Worm (Caenorhabditis elegans): ENCODE data around the gene F36G3.1.

- no peak for TF ChIP-seq unc-130 (GFP tag; optimal IDR thresholded peaks at IDR 0.05)
- no peak for TF ChIP-seq mdl-1 (tag; optimal IDR thresholded peaks at IDR 0.05)
- TF ChIP-seq ces-1 (GFP tag; optimal IDR thresholded peaks at IDR 0.05) = no peak
- TF ChIP-seq pha-4 (GFP tag; IDR thresholded peaks at IDR 0.05) = no peak
- no peak for TF ChIP-seq pha-4 (tag; optimal IDR thresholded peaks at IDR 0.05)
- no peak for TF ChIP-seq unc-39 (tag; optimal IDR thresholded peaks at IDR 0.05)
These were observed 25.3 kb upstream of the F36G3.1 start for ce11 chrX:9814132-9814811.

All from whole organism, L4 larva.